Worm (Caenorhabditis elegans): ENCODE measurements around the gene sox-4.

ce11 chrX:3547097-3547496 is 38.3 kb upstream of the sox-4 start:
- TF ChIP-seq unc-39 (tag; optimal IDR thresholded peaks at IDR 0.05): no peak
- no peak for TF ChIP-seq alr-1 (tag; optimal IDR thresholded peaks at IDR 0.05)
- TF ChIP-seq ceh-82 (tag; optimal IDR thresholded peaks at IDR 0.05): no peak

Measured in whole organism, L2 larva.